Worm (Caenorhabditis elegans): ENCODE measurements around the gene rac-2.

rac-2 gene

ce11 chrIV:16280614-16281013 lies 27.4 kb upstream of the rac-2 start, which contains the start of gene clec-191:
clec-191 (minus strand) TSS chrIV:16280714.
- TF ChIP-seq ceh-44 (GFP tag; IDR thresholded peaks at IDR 0.05) (no peak), T26A8.4 (GFP tag; IDR thresholded peaks at IDR 0.05) (no peak), nhr-41 (GFP tag; IDR thresholded peaks at IDR 0.05) (no peak), saeg-2 (GFP tag; IDR thresholded peaks at IDR 0.05) (no peak)

DNA sequence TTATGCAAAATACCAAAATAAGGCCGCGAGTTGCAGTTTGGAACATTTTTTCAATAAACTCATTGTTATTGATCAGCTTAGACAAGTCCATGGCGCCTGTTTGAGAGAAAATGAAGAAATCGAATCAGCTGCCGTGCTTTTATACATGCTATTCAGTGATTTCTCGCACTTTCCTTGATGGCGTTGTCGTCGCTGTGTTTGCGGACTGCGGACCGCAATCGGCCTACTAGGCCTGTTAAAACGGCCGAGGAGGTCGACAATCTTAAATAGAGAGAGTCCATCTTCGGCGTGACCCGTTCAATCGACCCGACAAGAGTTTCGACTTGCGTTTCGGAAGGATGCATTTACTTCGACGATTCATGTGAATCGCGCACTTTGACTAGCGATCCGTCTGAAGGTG lies 17.3 kb upstream of the rac-2 start, which contains the start of gene srz-75:
srz-75 (minus strand) TSS at position 101 of the 400 bp plus-strand sequence.
- TF ChIP-seq T26A8.4 (GFP tag; IDR thresholded peaks at IDR 0.05) (no peak), unc-62 (GFP tag; optimal IDR thresholded peaks at IDR 0.05 in 1 of 2) (peak in 1 of 2 experiments; percentile 77), unc-62 (tag; optimal IDR thresholded peaks at IDR 0.05) (no peak), lin-39 (tag; optimal IDR thresholded peaks at IDR 0.05) (no peak), aha-1 (tag) (peak; percentile 64)

- TF ChIP-seq pqm-1 (tag; optimal IDR thresholded peaks at IDR 0.05), result peak; percentile 68
- no peak for TF ChIP-seq daf-16 (GFP tag; optimal IDR thresholded peaks at IDR 0.05)
- TF ChIP-seq daf-16 (tag; optimal IDR thresholded peaks at IDR 0.05), result peak; percentile 69
- TF ChIP-seq zag-1 (tag; optimal IDR thresholded peaks at IDR 0.05), result no peak
Measured at ce11 chrIV:16293889-16294288, 14.1 kb upstream of the rac-2 start.

ce11 chrIV:16298851-16299250 lies 9.2 kb upstream of the rac-2 start, which contains the start of gene srz-72:
srz-72 (plus strand) TSS chrIV:16299151.
- TF ChIP-seq zfp-2 (tag; optimal IDR thresholded peaks at IDR 0.05) (no peak), tag-97 (GFP tag; IDR thresholded peaks at IDR 0.05) (no peak), F10B5.3 (tag; optimal IDR thresholded peaks at IDR 0.05) (no peak), fkh-10 (GFP tag; optimal IDR thresholded peaks at IDR 0.05) (no peak), zip-2 (tag; optimal IDR thresholded peaks at IDR 0.05) (no peak), nhr-28 (tag; optimal IDR thresholded peaks at IDR 0.05) (no peak), R02D3.7 (tag; optimal IDR thresholded peaks at IDR 0.05) (no peak), spr-3 (GFP tag; optimal IDR thresholded peaks at IDR 0.05) (no peak), tra-1 (GFP tag; IDR thresholded peaks at IDR 0.05) (no peak), set-16 (GFP tag; IDR thresholded peaks at IDR 0.05) (no peak), jun-1 (tag; optimal IDR thresholded peaks at IDR 0.05) (no peak), egl-43 (GFP tag; IDR thresholded peaks at IDR 0.05) (no peak)

ce11 chrIV:16306918-16307317 lies 1.1 kb upstream of the rac-2 start:
- 0 out of 2 replicates have a peak, but pooled peaks have one; percentile 47 for TF ChIP-seq egl-43 (GFP tag; IDR thresholded peaks at IDR 0.05)
- TF ChIP-seq snpc-1.2 (GFP tag; IDR thresholded peaks at IDR 0.05), result peak; percentile 83
- no peak for TF ChIP-seq lsy-2 (tag; optimal IDR thresholded peaks at IDR 0.05)

ce11 chrIV:16310103-16310502 lies 2.1 kb downstream of the rac-2 start:
- no peak for TF ChIP-seq nhr-77 (tag; optimal IDR thresholded peaks at IDR 0.05)
- no peak for TF ChIP-seq fkh-10 (GFP tag; optimal IDR thresholded peaks at IDR 0.05)
- no peak for TF ChIP-seq vab-7 (GFP tag; IDR thresholded peaks at IDR 0.05)
- no peak for TF ChIP-seq lir-3 (tag; optimal IDR thresholded peaks at IDR 0.05)
- TF ChIP-seq dmd-6 (GFP tag; IDR thresholded peaks at IDR 0.05), result no peak
- no peak for TF ChIP-seq nhr-237 (tag; optimal IDR thresholded peaks at IDR 0.05)
- no peak for TF ChIP-seq nhr-102 (tag; optimal IDR thresholded peaks at IDR 0.05)
- TF ChIP-seq rbr-2 (tag; optimal IDR thresholded peaks at IDR 0.05), result no peak
- TF ChIP-seq duxl-1 (tag; optimal IDR thresholded peaks at IDR 0.05; ENCODE audit: poor library complexity), result no peak
- TF ChIP-seq unc-130 (GFP tag; optimal IDR thresholded peaks at IDR 0.05), result no peak
- TF ChIP-seq nhr-48 (tag; optimal IDR thresholded peaks at IDR 0.05), result no peak
- no peak for TF ChIP-seq ztf-11 (tag; optimal IDR thresholded peaks at IDR 0.05)
- no peak for TF ChIP-seq spr-1 (tag; optimal IDR thresholded peaks at IDR 0.05)
- no peak for TF ChIP-seq lin-29 (GFP tag; IDR thresholded peaks at IDR 0.05)
- TF ChIP-seq snpc-1.2 (GFP tag; IDR thresholded peaks at IDR 0.05), result peak; percentile 85
- TF ChIP-seq T26A8.4 (GFP tag; IDR thresholded peaks at IDR 0.05), result no peak
- TF ChIP-seq aha-1 (tag), result no peak
- TF ChIP-seq hmg-1.1 (GFP tag; IDR thresholded peaks at IDR 0.05), result no peak
- TF ChIP-seq arid-1 (GFP tag; conservative IDR thresholded peaks at IDR 0.05), result no peak
- TF ChIP-seq spr-3 (GFP tag; optimal IDR thresholded peaks at IDR 0.05), result no peak
- no peak for TF ChIP-seq lin-15B (tag; optimal IDR thresholded peaks at IDR 0.05)
- TF ChIP-seq nhr-28 (tag; optimal IDR thresholded peaks at IDR 0.05), result no peak
- TF ChIP-seq D1046.2 (GFP tag; IDR thresholded peaks at IDR 0.05), result 0 out of 2 replicates have a peak, but pooled peaks have one; percentile 36
- peak; percentile 75 for TF ChIP-seq set-16 (GFP tag; IDR thresholded peaks at IDR 0.05)
- no peak for TF ChIP-seq lin-38 (GFP tag; IDR thresholded peaks at IDR 0.05)

All from whole organism, L4 larva.